Fruit fly (Drosophila melanogaster) whole organism, embryonic: ENCODE data around the gene frac.

ENCODE experiments used
- ATbp ChIP-seq: fragments of 200-800 bp; sonication (Bioruptor generic); optimal IDR thresholded peaks from 2 replicates; lab custom pipeline; 2017; ENCODE audit warnings: missing biosample characterization, mild to moderate bottlenecking, missing genetic modification characterization, missing genetic modification reagents
- BEAF-32 ChIP-seq: fragments of 200-800 bp; sonication (Bioruptor generic); optimal IDR thresholded peaks from 3 replicates; lab custom pipeline; 2017; ENCODE audit warnings: missing biosample characterization, missing genetic modification characterization, mild to moderate bottlenecking, moderate library complexity, missing genetic modification reagents
- BtbVII ChIP-seq: fragments of 200-800 bp; sonication (Bioruptor generic); optimal IDR thresholded peaks from 3 replicates; lab custom pipeline; 2017; ENCODE audit warnings: missing biosample characterization, mild to moderate bottlenecking, missing genetic modification characterization
- Bteb2 ChIP-seq: fragments of 200-800 bp; sonication (Bioruptor generic); optimal IDR thresholded peaks from 2 replicates; lab custom pipeline; 2016; ENCODE audit warnings: missing biosample characterization, missing genetic modification characterization
- CG11398 ChIP-seq: fragments of 200-800 bp; sonication (Bioruptor generic); optimal IDR thresholded peaks from 2 replicates; lab custom pipeline; 2016; ENCODE audit warnings: missing biosample characterization, missing genetic modification characterization
- CG12104 ChIP-seq: fragments of 200-800 bp; sonication (Bioruptor generic); optimal IDR thresholded peaks from 3 replicates; lab custom pipeline; 2016; ENCODE audit warnings: missing biosample characterization, missing genetic modification characterization
- CG12942 ChIP-seq: fragments of 200-800 bp; sonication (Bioruptor generic); optimal IDR thresholded peaks from 3 replicates; lab custom pipeline; 2016; ENCODE audit warnings: missing biosample characterization, missing genetic modification characterization
- CG13894 ChIP-seq: fragments of 200-800 bp; sonication (Bioruptor generic); optimal IDR thresholded peaks from 3 replicates; lab custom pipeline; 2018; ENCODE audit warnings: missing biosample characterization, mild to moderate bottlenecking, missing genetic modification characterization, moderate library complexity
- CG1647 ChIP-seq: fragments of 200-800 bp; sonication (Bioruptor generic); optimal IDR thresholded peaks from 3 replicates; lab custom pipeline; 2016; ENCODE audit warnings: missing biosample characterization, missing genetic modification characterization
- CG1792 ChIP-seq: fragments of 200-800 bp; sonication (Bioruptor generic); optimal IDR thresholded peaks from 2 replicates; lab custom pipeline; 2016; ENCODE audit warnings: missing biosample characterization, missing genetic modification characterization
- CG1832 ChIP-seq: fragments of 200-800 bp; sonication (Bioruptor generic); optimal IDR thresholded peaks from 2 replicates; lab custom pipeline; 2017; ENCODE audit warnings: missing biosample characterization, mild to moderate bottlenecking, missing genetic modification characterization, inconsistent platforms
- CG2678 ChIP-seq: fragments of 200-800 bp; sonication (Bioruptor generic); optimal IDR thresholded peaks from 3 replicates; lab custom pipeline; 2019; ENCODE audit warnings: missing biosample characterization, mild to moderate bottlenecking, missing genetic modification characterization, moderate library complexity
- CG30020 ChIP-seq: fragments of 200-800 bp; optimal IDR thresholded peaks from 2 replicates; lab custom pipeline; 2019; ENCODE audit warnings: missing biosample characterization, mild to moderate bottlenecking, missing genetic modification characterization, moderate library complexity
- CG4424 ChIP-seq: fragments of 200-800 bp; sonication (Bioruptor generic); optimal IDR thresholded peaks from 3 replicates; lab custom pipeline; 2016; ENCODE audit warnings: missing biosample characterization, missing genetic modification characterization
- CG6175 ChIP-seq: fragments of 200-800 bp; sonication (Bioruptor generic); IDR thresholded peaks from 3 replicates; pipeline ENCODE4 v1.3.6; 2022; ENCODE audit warnings: missing biosample characterization, missing genetic modification characterization
- CG6791 ChIP-seq: fragments of 200-800 bp; sonication (Bioruptor generic); IDR thresholded peaks from 3 replicates; pipeline ENCODE4 v1.3.6; 2022; ENCODE audit warnings: missing biosample characterization, missing genetic modification characterization; ENCODE audit not compliant: partially characterized antibody
- CG7839 ChIP-seq: fragments of 200-800 bp; sonication (Bioruptor generic); optimal IDR thresholded peaks from 3 replicates; lab custom pipeline; 2018; ENCODE audit warnings: missing biosample characterization, mild to moderate bottlenecking, missing genetic modification characterization, moderate library complexity
- CG7987 ChIP-seq: fragments of 200-800 bp; sonication (Bioruptor generic); optimal IDR thresholded peaks from 2 replicates; lab custom pipeline; 2018; ENCODE audit warnings: missing biosample characterization, mild to moderate bottlenecking, missing genetic modification characterization, moderate library complexity
- CG9817 ChIP-seq: fragments of 200-800 bp; sonication (Bioruptor generic); optimal IDR thresholded peaks from 2 replicates; lab custom pipeline; 2018; ENCODE audit warnings: missing biosample characterization, mild to moderate bottlenecking, missing genetic modification characterization, moderate library complexity
- Doc3 ChIP-seq: fragments of 200-800 bp; sonication (Bioruptor generic); IDR thresholded peaks from 3 replicates; pipeline ENCODE4 v1.3.6; 2022; ENCODE audit warnings: missing biosample characterization, missing genetic modification characterization; ENCODE audit not compliant: partially characterized antibody
- Ets97D ChIP-seq: fragments of 200-800 bp; sonication (Bioruptor generic); optimal IDR thresholded peaks from 3 replicates; lab custom pipeline; 2016; ENCODE audit warnings: missing biosample characterization, missing genetic modification characterization
- H15 ChIP-seq: fragments of 200-800 bp; sonication (Bioruptor generic); IDR thresholded peaks from 3 replicates; pipeline ENCODE4 v1.3.6; 2022; ENCODE audit warnings: missing biosample characterization, missing genetic modification characterization
- H2.0 ChIP-seq: fragments of 200-800 bp; sonication (Bioruptor generic); IDR thresholded peaks from 2 replicates; pipeline ENCODE4 v1.3.6; 2022; ENCODE audit warnings: missing biosample characterization, missing genetic modification characterization
- HmgD ChIP-seq: fragments of 200-800 bp; sonication (Bioruptor generic); optimal IDR thresholded peaks from 3 replicates; lab custom pipeline; 2016; ENCODE audit warnings: missing biosample characterization, missing genetic modification characterization
- Hr39 ChIP-seq: fragments of >200 bp; optimal IDR thresholded peaks from 2 replicates; lab custom pipeline; 2017
- MTF-1 ChIP-seq: fragments of 200-800 bp; sonication (Bioruptor generic); optimal IDR thresholded peaks from 2 replicates; lab custom pipeline; 2018; ENCODE audit warnings: missing biosample characterization, mild to moderate bottlenecking, missing genetic modification characterization, borderline replicate concordance
- Med ChIP-seq: fragments of 200-800 bp; sonication (Bioruptor generic); peaks from one replicate; lab custom pipeline; 2016; ENCODE audit warnings: missing biosample characterization, missing genetic modification characterization, mild to moderate bottlenecking, inconsistent platforms, moderate library complexity
- Neu2 ChIP-seq: fragments of 200-800 bp; sonication (Bioruptor generic); optimal IDR thresholded peaks from 3 replicates; lab custom pipeline; 2016; ENCODE audit warnings: missing biosample characterization, missing genetic modification characterization, borderline replicate concordance
- Six4 ChIP-seq: fragments of 200-800 bp; sonication (Bioruptor generic); optimal IDR thresholded peaks from 2 replicates; lab custom pipeline; 2016; ENCODE audit warnings: missing biosample characterization, missing genetic modification characterization
- Sox102F ChIP-seq: fragments of 200-800 bp; sonication (Bioruptor generic); optimal IDR thresholded peaks from 2 replicates; lab custom pipeline; 2018; ENCODE audit warnings: missing biosample characterization, mild to moderate bottlenecking, missing genetic modification characterization, moderate library complexity
- ab ChIP-seq: fragments of 200-800 bp; sonication (Bioruptor generic); optimal IDR thresholded peaks from 2 replicates; lab custom pipeline; 2016; ENCODE audit warnings: missing biosample characterization, missing genetic modification characterization
- btn ChIP-seq: fragments of 200-800 bp; sonication (Bioruptor generic); optimal IDR thresholded peaks from 2 replicates; lab custom pipeline; 2016; ENCODE audit warnings: missing biosample characterization, missing genetic modification characterization
- dmrt11E ChIP-seq: fragments of 200-800 bp; sonication (Bioruptor generic); optimal IDR thresholded peaks from 3 replicates; lab custom pipeline; 2018; ENCODE audit warnings: missing biosample characterization, mild to moderate bottlenecking, missing genetic modification characterization, moderate library complexity
- insv ChIP-seq, 2 experiments: fragments of 200-800 bp; sonication (Bioruptor generic); optimal IDR thresholded peaks; 3 replicates each; lab custom pipeline; 2016 to 2018; ENCODE audit warnings: missing biosample characterization in 2 of 2, missing genetic modification characterization in 2 of 2
- luna ChIP-seq: fragments of 200-800 bp; sonication (Bioruptor generic); optimal IDR thresholded peaks from 2 replicates; lab custom pipeline; 2016; ENCODE audit warnings: missing biosample characterization, missing genetic modification characterization
- mirr ChIP-seq: fragments of 200-800 bp; sonication (Bioruptor generic); optimal IDR thresholded peaks from 3 replicates; lab custom pipeline; 2018; ENCODE audit warnings: missing biosample characterization, mild to moderate bottlenecking, missing genetic modification characterization
- nau ChIP-seq: fragments of 200-800 bp; sonication (Bioruptor generic); optimal IDR thresholded peaks from 3 replicates; lab custom pipeline; 2017; ENCODE audit warnings: missing biosample characterization, mild to moderate bottlenecking, missing genetic modification characterization, missing genetic modification reagents
- nmo ChIP-seq: fragments of 200-800 bp; sonication (Bioruptor generic); optimal IDR thresholded peaks from 2 replicates; lab custom pipeline; 2018; ENCODE audit warnings: missing biosample characterization, mild to moderate bottlenecking, missing genetic modification characterization, moderate library complexity
- onecut ChIP-seq: fragments of 200-800 bp; sonication (Bioruptor generic); IDR thresholded peaks from 2 replicates; pipeline ENCODE4 v1.3.6; 2022; ENCODE audit warnings: missing biosample characterization, missing genetic modification characterization
- pan ChIP-seq, 4 experiments: fragments of >200 bp in 3 of 4; fragments of 200-800 bp in 1 of 4; sonication (Bioruptor generic) in 1 of 4; optimal IDR thresholded peaks in 3 of 4; IDR thresholded peaks in 1 of 4; 2 replicates each; pipeline versions ENCODE4 v1.3.6 to Lab custom; 2017 to 2022; ENCODE audit warnings: missing biosample characterization in 2 of 4, missing genetic modification characterization in 2 of 4, mixed read lengths in 1 of 4
- prd ChIP-seq, 3 experiments: fragments of >200 bp in 2 of 3; fragments of 200-800 bp in 1 of 3; sonication (Bioruptor generic) in 1 of 3; optimal IDR thresholded peaks in 2 of 3; IDR thresholded peaks in 1 of 3; 2 replicates in 2 of 3; 3 replicates in 1 of 3; pipeline versions ENCODE4 v1.3.6 to Lab custom; 2017 to 2022; ENCODE audit warnings: missing biosample characterization in 1 of 3, missing genetic modification characterization in 1 of 3
- rib ChIP-seq: fragments of 200-800 bp; sonication (Bioruptor generic); IDR thresholded peaks from 2 replicates; pipeline ENCODE4 v1.3.6; 2022; ENCODE audit warnings: missing biosample characterization, missing genetic modification characterization
- slbo ChIP-seq: fragments of 200-800 bp; sonication (Bioruptor generic); IDR thresholded peaks from 2 replicates; pipeline ENCODE4 v1.3.6; 2022; ENCODE audit warnings: missing biosample characterization, missing genetic modification characterization
- tll ChIP-seq, 2 experiments: fragments of 200-800 bp in 1 of 2; fragments of >200 bp in 1 of 2; sonication (Bioruptor generic) in 1 of 2; optimal IDR thresholded peaks; 2 replicates each; lab custom pipeline; 2017 to 2019; ENCODE audit warnings: missing biosample characterization in 2 of 2, missing genetic modification characterization in 2 of 2, mild to moderate bottlenecking in 1 of 2, moderate library complexity in 1 of 2
- ttk ChIP-seq: fragments of 200-800 bp; sonication (Bioruptor generic); IDR thresholded peaks from 2 replicates; pipeline ENCODE4 v2.1.2; 2022; ENCODE audit warnings: missing biosample characterization, missing genetic modification characterization
- tup ChIP-seq: fragments of 200-800 bp; sonication (Bioruptor generic); optimal IDR thresholded peaks from 2 replicates; lab custom pipeline; 2016; ENCODE audit warnings: missing biosample characterization, mild to moderate bottlenecking, missing genetic modification characterization, moderate library complexity
- vnd ChIP-seq: fragments of 200-800 bp; sonication (Bioruptor generic); IDR thresholded peaks from 3 replicates; pipeline ENCODE4 v1.3.6; 2022; ENCODE audit warnings: missing biosample characterization, missing genetic modification characterization; ENCODE audit not compliant: partially characterized antibody
- vvl ChIP-seq: fragments of 200-800 bp; sonication (Bioruptor generic); IDR thresholded peaks from 2 replicates; pipeline ENCODE4 v1.3.6; 2022; ENCODE audit warnings: missing biosample characterization, missing genetic modification characterization

Gene frac

DNA sequence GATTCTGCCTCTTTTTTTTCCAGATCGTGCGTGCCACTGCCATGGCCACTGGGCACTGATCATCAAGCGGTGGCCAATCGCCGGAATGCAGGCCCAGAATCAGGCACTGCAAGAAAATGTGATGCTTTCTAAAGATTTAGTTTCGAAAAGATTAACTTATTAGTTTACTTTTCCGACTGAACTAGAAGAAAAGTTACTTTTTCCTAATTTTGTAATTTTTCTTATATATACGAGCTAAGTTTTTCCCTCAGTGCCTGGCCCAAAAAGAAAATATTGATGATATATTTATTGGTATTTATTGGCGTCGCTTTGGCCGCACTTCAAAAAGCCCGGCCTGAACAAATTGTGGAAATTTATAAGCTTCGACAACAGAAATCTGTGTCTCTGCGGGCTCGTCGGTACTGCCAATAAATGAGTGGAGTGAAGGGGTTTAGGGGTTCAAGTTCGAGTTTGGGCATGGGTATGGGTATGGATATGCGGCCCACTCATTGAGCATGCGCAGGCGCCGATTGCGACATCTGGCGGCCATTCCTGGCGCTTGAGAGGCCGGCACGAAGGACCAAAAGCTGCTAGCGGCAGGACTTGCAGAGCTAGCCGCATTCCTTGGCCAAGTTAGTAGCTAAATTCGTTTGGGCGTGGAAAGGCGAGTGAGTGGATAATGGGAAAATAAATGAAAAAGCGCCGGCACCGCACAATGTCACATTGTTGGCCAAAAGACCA is 38.9 kb downstream of the frac start (continued):
- no peak for TF ChIP-seq prd (optimal IDR thresholded peaks at IDR 0.05; lab: Kevin White, UChicago)
- TF ChIP-seq prd (GFP tag; IDR thresholded peaks at IDR 0.05; lab: Robert Waterston, UW) = peak; percentile 32; the same call in 1 of the 3 replicates
- TF ChIP-seq CG9817 (tag; lab: Kevin White, UChicago) = no peak
- no peak for TF ChIP-seq luna
- TF ChIP-seq H15 = no peak
- no peak for TF ChIP-seq nau
- TF ChIP-seq ATbp (GFP tag; lab: Kevin White, UChicago) = peak; percentile 14
- TF ChIP-seq CG7987 (GFP tag; lab: Kevin White, UChicago) = no peak
- no peak for TF ChIP-seq Neu2 (GFP tag; lab: Kevin White, UChicago)
- no peak for TF ChIP-seq CG12942 (GFP tag; lab: Kevin White, UChicago)
- no peak for TF ChIP-seq mirr (GFP tag; lab: Kevin White, UChicago)
- TF ChIP-seq BEAF-32 = no peak
- TF ChIP-seq slbo (GFP tag; lab: Robert Waterston, UW) = 0 out of 2 replicates have a peak, but pooled peaks have one; percentile 33
- no peak for TF ChIP-seq Bteb2 (GFP tag; lab: Kevin White, UChicago)
- peak; percentile 29 for TF ChIP-seq CG7839 (tag; lab: Kevin White, UChicago)
- TF ChIP-seq nmo (GFP tag; lab: Kevin White, UChicago) = peak; percentile 21
- TF ChIP-seq H2.0 (GFP tag; lab: Robert Waterston, UW) = no peak
- TF ChIP-seq CG6791 (GFP tag; lab: Robert Waterston, UW) = no peak
- no peak for TF ChIP-seq CG6175 (GFP tag; lab: Robert Waterston, UW)
- TF ChIP-seq tll (GFP tag; optimal IDR thresholded peaks at IDR 0.05; lab: Kevin White, UChicago) = no peak
- TF ChIP-seq CG4424 (GFP tag; lab: Kevin White, UChicago) = peak; percentile 2
- no peak for TF ChIP-seq CG1832
- peak; percentile 17 for TF ChIP-seq CG2678 (tag; lab: Kevin White, UChicago)
- no peak for TF ChIP-seq Doc3
- TF ChIP-seq CG1792 (GFP tag; lab: Kevin White, UChicago) = no peak
- no peak for TF ChIP-seq Ets97D (GFP tag; lab: Kevin White, UChicago)
- TF ChIP-seq ab = no peak
- no peak for TF ChIP-seq Six4 (GFP tag; lab: Kevin White, UChicago)
- TF ChIP-seq pan (optimal IDR thresholded peaks at IDR 0.05; lab: Kevin White, UChicago) = no peak
- peak in 1 of 2 experiments; percentile 56 for TF ChIP-seq pan (GFP tag; optimal IDR thresholded peaks at IDR 0.05 in 1 of 2, IDR thresholded peaks at IDR 0.05 in 1 of 2)
- TF ChIP-seq HmgD (GFP tag; lab: Kevin White, UChicago) = no peak
- TF ChIP-seq CG11398 (GFP tag; lab: Kevin White, UChicago) = no peak
- peak; percentile 47 for TF ChIP-seq Sox102F (GFP tag; lab: Kevin White, UChicago)
- peak; percentile 47; the same call in 1 of the 2 replicates for TF ChIP-seq ttk (GFP tag; lab: Robert Waterston, UW)
- no peak for TF ChIP-seq CG30020
- TF ChIP-seq btn (GFP tag; lab: Kevin White, UChicago) = no peak
- no peak for TF ChIP-seq MTF-1 (GFP tag; lab: Kevin White, UChicago)
- no peak for TF ChIP-seq BtbVII
- TF ChIP-seq CG12104 (GFP tag; lab: Kevin White, UChicago) = no peak
- no peak for TF ChIP-seq CG1647 (GFP tag; lab: Kevin White, UChicago)
- no peak for TF ChIP-seq rib (GFP tag; lab: Robert Waterston, UW)
- TF ChIP-seq Med (GFP tag; lab: Kevin White, UChicago) = peak; percentile 55
- TF ChIP-seq CG13894 = no peak
- TF ChIP-seq vvl (GFP tag; lab: Robert Waterston, UW) = peak; percentile 29; the same call in 1 of the 2 replicates
- no peak for TF ChIP-seq Hr39 (lab: Kevin White, UChicago)
- TF ChIP-seq insv (GFP tag; optimal IDR thresholded peaks at IDR 0.05; lab: Kevin White, UChicago) = no peak
- TF ChIP-seq vnd = no peak
- TF ChIP-seq tup (GFP tag; lab: Kevin White, UChicago) = no peak
- no peak for TF ChIP-seq dmrt11E (tag; lab: Kevin White, UChicago)
- TF ChIP-seq onecut (GFP tag; lab: Robert Waterston, UW) = no peak
